Fruit fly (Drosophila melanogaster) whole organism, embryonic: ENCODE measurements around the gene CG32448.

Experiments
- Adf1 ChIP-seq: fragments of 200-800 bp; sonication (Bioruptor generic); IDR thresholded peaks from 2 replicates; pipeline ENCODE4 v1.3.6; 2022; ENCODE audit warnings: missing biosample characterization, missing genetic modification characterization
- Asciz ChIP-seq: fragments of 200-800 bp; sonication (Bioruptor generic); optimal IDR thresholded peaks from 2 replicates; lab custom pipeline; 2017; ENCODE audit warnings: missing biosample characterization, mild to moderate bottlenecking, missing genetic modification characterization, missing genetic modification reagents
- Bdp1 ChIP-seq: fragments of 200-800 bp; sonication (Bioruptor generic); optimal IDR thresholded peaks from 3 replicates; lab custom pipeline; 2016; ENCODE audit warnings: missing biosample characterization, missing genetic modification characterization
- CG10267 ChIP-seq: fragments of 200-800 bp; sonication (Bioruptor generic); optimal IDR thresholded peaks from 2 replicates; lab custom pipeline; 2018; ENCODE audit warnings: missing biosample characterization, mild to moderate bottlenecking, missing genetic modification characterization, moderate library complexity
- CG10654 ChIP-seq: fragments of 200-800 bp; sonication (Bioruptor generic); optimal IDR thresholded peaks from 2 replicates; lab custom pipeline; 2016; ENCODE audit warnings: missing biosample characterization, missing genetic modification characterization
- CG11093 ChIP-seq: fragments of 200-800 bp; sonication (Bioruptor generic); IDR thresholded peaks from 3 replicates; pipeline ENCODE4 v1.3.6; 2022; ENCODE audit warnings: missing biosample characterization, missing genetic modification characterization
- CG11247 ChIP-seq: fragments of 200-800 bp; sonication (Bioruptor generic); IDR thresholded peaks from 2 replicates; pipeline ENCODE4 v1.3.6; 2022; ENCODE audit warnings: missing biosample characterization, missing genetic modification characterization
- CG11696 ChIP-seq: fragments of 200-800 bp; sonication (Bioruptor generic); IDR thresholded peaks from 2 replicates; pipeline ENCODE4 v1.3.6; 2022; ENCODE audit warnings: missing biosample characterization, missing genetic modification characterization
- CG12071 ChIP-seq: fragments of 200-800 bp; sonication (Bioruptor generic); optimal IDR thresholded peaks from 3 replicates; lab custom pipeline; 2018; ENCODE audit warnings: missing biosample characterization, mild to moderate bottlenecking, missing genetic modification characterization
- CG12219 ChIP-seq: fragments of 200-800 bp; sonication (Bioruptor generic); optimal IDR thresholded peaks from 3 replicates; lab custom pipeline; 2018; ENCODE audit warnings: missing biosample characterization, mild to moderate bottlenecking, missing genetic modification characterization
- CG12769 ChIP-seq: fragments of 200-800 bp; sonication (Bioruptor generic); optimal IDR thresholded peaks from 2 replicates; lab custom pipeline; 2019; ENCODE audit warnings: missing biosample characterization, mild to moderate bottlenecking, missing genetic modification characterization, moderate library complexity
- CG12942 ChIP-seq: fragments of 200-800 bp; sonication (Bioruptor generic); optimal IDR thresholded peaks from 3 replicates; lab custom pipeline; 2016; ENCODE audit warnings: missing biosample characterization, missing genetic modification characterization
- CG14667 ChIP-seq: fragments of 200-800 bp; sonication (Bioruptor generic); IDR thresholded peaks from 2 replicates; pipeline ENCODE4 v1.3.6; 2022; ENCODE audit warnings: missing biosample characterization, missing genetic modification characterization
- CG16779 ChIP-seq: fragments of 200-800 bp; sonication (Bioruptor generic); IDR thresholded peaks from 2 replicates; pipeline ENCODE4 v1.3.6; 2022; ENCODE audit warnings: missing biosample characterization, missing genetic modification characterization
- CG16813 ChIP-seq: fragments of 200-800 bp; sonication (Bioruptor generic); IDR thresholded peaks from 3 replicates; pipeline ENCODE4 v1.3.6; 2022; ENCODE audit warnings: missing biosample characterization, missing genetic modification characterization; ENCODE audit not compliant: partially characterized antibody
- CG17359 ChIP-seq: fragments of 200-800 bp; sonication (Bioruptor generic); optimal IDR thresholded peaks from 3 replicates; lab custom pipeline; 2018; ENCODE audit warnings: missing biosample characterization, mild to moderate bottlenecking, missing genetic modification characterization, moderate library complexity
- CG17361 ChIP-seq: fragments of 200-800 bp; sonication (Bioruptor generic); IDR thresholded peaks from 3 replicates; pipeline ENCODE4 v1.3.6; 2022; ENCODE audit warnings: missing biosample characterization, missing genetic modification characterization
- CG18619 ChIP-seq: fragments of 200-800 bp; sonication (Bioruptor generic); optimal IDR thresholded peaks from 3 replicates; lab custom pipeline; 2017; ENCODE audit warnings: missing biosample characterization, mild to moderate bottlenecking, missing genetic modification characterization
- CG18764 ChIP-seq: fragments of 200-800 bp; sonication (Bioruptor generic); optimal IDR thresholded peaks from 3 replicates; lab custom pipeline; 2016; ENCODE audit warnings: missing biosample characterization, missing genetic modification characterization
- CG2875 ChIP-seq: fragments of 200-800 bp; sonication (Bioruptor generic); optimal IDR thresholded peaks from 2 replicates; lab custom pipeline; 2017; ENCODE audit warnings: missing biosample characterization, mild to moderate bottlenecking, missing genetic modification characterization, missing genetic modification reagents
- CG32767 ChIP-seq: fragments of 200-800 bp; sonication (Bioruptor generic); IDR thresholded peaks from 2 replicates; pipeline ENCODE4 v1.3.6; 2022; ENCODE audit warnings: missing biosample characterization, missing genetic modification characterization
- CG32772 ChIP-seq: fragments of 200-800 bp; sonication (Bioruptor generic); IDR thresholded peaks from 2 replicates; pipeline ENCODE4 v1.3.6; 2022; ENCODE audit warnings: missing biosample characterization, missing genetic modification characterization
- CG33557 ChIP-seq: fragments of 200-800 bp; sonication (Bioruptor generic); optimal IDR thresholded peaks from 2 replicates; lab custom pipeline; 2019; ENCODE audit warnings: missing biosample characterization, mild to moderate bottlenecking, missing genetic modification characterization, moderate library complexity
- CG43689 ChIP-seq: fragments of 200-800 bp; sonication (Bioruptor generic); IDR thresholded peaks from 2 replicates; pipeline ENCODE4 v1.3.6; 2022; ENCODE audit warnings: missing biosample characterization, missing genetic modification characterization
- CG7357 ChIP-seq: fragments of 200-800 bp; sonication (Bioruptor generic); IDR thresholded peaks from 3 replicates; pipeline ENCODE4 v1.3.6; 2022; ENCODE audit warnings: missing biosample characterization, missing genetic modification characterization
- CG7839 ChIP-seq: fragments of 200-800 bp; sonication (Bioruptor generic); optimal IDR thresholded peaks from 3 replicates; lab custom pipeline; 2018; ENCODE audit warnings: missing biosample characterization, mild to moderate bottlenecking, missing genetic modification characterization, moderate library complexity
- CG8388 ChIP-seq: fragments of 200-800 bp; sonication (Bioruptor generic); optimal IDR thresholded peaks from 2 replicates; lab custom pipeline; 2019; ENCODE audit warnings: missing biosample characterization, mild to moderate bottlenecking, missing genetic modification characterization, moderate library complexity
- CG8944 ChIP-seq: fragments of 200-800 bp; sonication (Bioruptor generic); optimal IDR thresholded peaks from 3 replicates; lab custom pipeline; 2016; ENCODE audit warnings: missing biosample characterization, missing genetic modification characterization
- Chrac-16 ChIP-seq: fragments of 200-800 bp; sonication (Bioruptor generic); optimal IDR thresholded peaks from 3 replicates; lab custom pipeline; 2016; ENCODE audit warnings: missing biosample characterization, missing genetic modification characterization
- Oaz ChIP-seq: fragments of 200-800 bp; sonication (Bioruptor generic); IDR thresholded peaks from 2 replicates; pipeline ENCODE4 v1.3.6; 2022; ENCODE audit warnings: missing biosample characterization, missing genetic modification characterization
- Sry-δ ChIP-seq: fragments of 200-800 bp; sonication (Bioruptor generic); optimal IDR thresholded peaks from 2 replicates; lab custom pipeline; 2016; ENCODE audit warnings: missing biosample characterization, missing genetic modification characterization
- Taf1 ChIP-seq: fragments of 200-800 bp; sonication (Bioruptor generic); IDR thresholded peaks from 2 replicates; pipeline ENCODE4 v1.3.6; 2022; ENCODE audit warnings: missing biosample characterization, missing genetic modification characterization
- al ChIP-seq: fragments of 200-800 bp; sonication (Bioruptor generic); IDR thresholded peaks from 2 replicates; pipeline ENCODE4 v1.3.6; 2022; ENCODE audit warnings: missing biosample characterization, missing genetic modification characterization
- dpn ChIP-seq, 2 experiments: fragments of 200-800 bp; sonication (Bioruptor generic); optimal IDR thresholded peaks; 3 replicates each; lab custom pipeline; 2016; ENCODE audit warnings: missing biosample characterization in 2 of 2, missing genetic modification characterization in 2 of 2
- ems ChIP-seq: fragments of 200-800 bp; sonication (Bioruptor generic); optimal IDR thresholded peaks from 3 replicates; lab custom pipeline; 2016; ENCODE audit warnings: missing biosample characterization, missing genetic modification characterization
- fd96Cb ChIP-seq: fragments of 200-800 bp; sonication (Bioruptor generic); optimal IDR thresholded peaks from 2 replicates; lab custom pipeline; 2018; ENCODE audit warnings: missing biosample characterization, mild to moderate bottlenecking, missing genetic modification characterization, moderate library complexity
- gcm ChIP-seq: fragments of 200-800 bp; sonication (Bioruptor generic); optimal IDR thresholded peaks from 2 replicates; lab custom pipeline; 2019; ENCODE audit warnings: missing biosample characterization, mild to moderate bottlenecking, missing genetic modification characterization, moderate library complexity
- gcm2 ChIP-seq: fragments of 200-800 bp; sonication (Bioruptor generic); optimal IDR thresholded peaks from 2 replicates; lab custom pipeline; 2016; ENCODE audit warnings: missing biosample characterization, missing genetic modification characterization
- gsb-n ChIP-seq: fragments of 200-800 bp; sonication (Bioruptor generic); optimal IDR thresholded peaks from 3 replicates; lab custom pipeline; 2018; ENCODE audit warnings: missing biosample characterization, mild to moderate bottlenecking, missing genetic modification characterization
- ham ChIP-seq: fragments of 200-800 bp; sonication (Bioruptor generic); IDR thresholded peaks from 2 replicates; pipeline ENCODE4 v1.3.6; 2022; ENCODE audit warnings: missing biosample characterization, missing genetic modification characterization
- hkb ChIP-seq, 2 experiments: fragments of 200-800 bp in 1 of 2; fragments of >200 bp in 1 of 2; sonication (Bioruptor generic) in 1 of 2; IDR thresholded peaks in 1 of 2; optimal IDR thresholded peaks in 1 of 2; 2 replicates each; pipeline versions ENCODE4 v1.3.6 to Lab custom; 2017 to 2022; ENCODE audit warnings: missing biosample characterization in 1 of 2, missing genetic modification characterization in 1 of 2
- jumu ChIP-seq: fragments of 200-800 bp; sonication (Bioruptor generic); optimal IDR thresholded peaks from 3 replicates; lab custom pipeline; 2016; ENCODE audit warnings: missing biosample characterization, missing genetic modification characterization
- lmd ChIP-seq: fragments of 200-800 bp; sonication (Bioruptor generic); IDR thresholded peaks from 2 replicates; pipeline ENCODE4 v1.3.6; 2022; ENCODE audit warnings: missing biosample characterization, missing genetic modification characterization
- mirr ChIP-seq: fragments of 200-800 bp; sonication (Bioruptor generic); optimal IDR thresholded peaks from 3 replicates; lab custom pipeline; 2018; ENCODE audit warnings: missing biosample characterization, mild to moderate bottlenecking, missing genetic modification characterization
- nmo ChIP-seq: fragments of 200-800 bp; sonication (Bioruptor generic); optimal IDR thresholded peaks from 2 replicates; lab custom pipeline; 2018; ENCODE audit warnings: missing biosample characterization, mild to moderate bottlenecking, missing genetic modification characterization, moderate library complexity
- psq ChIP-seq: fragments of 200-800 bp; sonication (Bioruptor generic); optimal IDR thresholded peaks from 2 replicates; lab custom pipeline; 2017; ENCODE audit warnings: missing biosample characterization, missing genetic modification characterization
- pum ChIP-seq: fragments of 200-800 bp; sonication (Bioruptor generic); optimal IDR thresholded peaks from 2 replicates; lab custom pipeline; 2016; ENCODE audit warnings: missing biosample characterization, missing genetic modification characterization
- ro ChIP-seq: fragments of 200-800 bp; sonication (Bioruptor generic); IDR thresholded peaks from 2 replicates; pipeline ENCODE4 v1.3.6; 2022; ENCODE audit warnings: missing biosample characterization, missing genetic modification characterization
- scrt ChIP-seq: fragments of 200-800 bp; sonication (Bioruptor generic); optimal IDR thresholded peaks from 2 replicates; lab custom pipeline; 2018; ENCODE audit warnings: missing biosample characterization, mild to moderate bottlenecking, missing genetic modification characterization, moderate library complexity
- stwl ChIP-seq: fragments of 200-800 bp; sonication (Bioruptor generic); optimal IDR thresholded peaks from 3 replicates; lab custom pipeline; 2018; ENCODE audit warnings: missing biosample characterization, mild to moderate bottlenecking, missing genetic modification characterization, moderate library complexity

The CG32448 gene

DNA sequence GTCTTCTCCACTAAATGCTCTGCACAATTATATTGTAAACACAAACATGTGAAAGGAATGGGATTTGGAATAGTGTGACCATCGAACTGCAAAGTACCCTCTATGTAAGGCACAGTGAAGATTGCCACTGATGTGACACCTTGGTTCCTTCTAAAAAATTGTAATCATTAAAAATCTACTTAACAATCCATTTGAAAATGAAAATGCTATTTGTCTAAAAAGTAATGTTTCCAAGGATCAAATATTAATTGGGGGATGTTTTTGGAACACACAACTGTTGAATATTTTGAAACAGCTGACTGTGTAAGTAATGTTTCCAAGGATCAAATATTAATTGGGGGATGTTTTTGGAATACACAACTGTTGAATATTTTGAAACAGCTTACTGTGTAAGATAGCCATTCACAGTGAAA is at the start of gene CG32448 (continued):
- TF ChIP-seq Oaz (GFP tag; lab: Robert Waterston, UW) (peak; percentile 30; the same call in 1 of the 2 replicates), CG8388 (GFP tag; lab: Kevin White, UChicago) (peak; percentile 81), CG11093 (peak; percentile 67), jumu (GFP tag; lab: Kevin White, UChicago) (peak; percentile 58), CG10267 (tag; lab: Kevin White, UChicago) (peak; percentile 63), scrt (peak; percentile 92), CG7357 (peak; percentile 56; the same call in 1 of the 3 replicates), ro (GFP tag; lab: Robert Waterston, UW) (no peak), Chrac-16 (GFP tag; lab: Kevin White, UChicago) (peak; percentile 38), gsb-n (tag; lab: Kevin White, UChicago) (peak; percentile 36), CG16779 (GFP tag; lab: Robert Waterston, UW) (no peak), CG17359 (tag; lab: Kevin White, UChicago) (peak; percentile 55), CG12071 (GFP tag; lab: Kevin White, UChicago) (peak; percentile 24), CG11696 (GFP tag; lab: Robert Waterston, UW) (peak; percentile 50; the same call in 1 of the 2 replicates), CG12219 (peak; percentile 21), CG8944 (GFP tag; lab: Kevin White, UChicago) (peak; percentile 64), CG18619 (peak; percentile 33), pum (GFP tag; lab: Kevin White, UChicago) (peak; percentile 58), lmd (peak; percentile 81), mirr (no peak), CG2875 (no peak), al (peak; percentile 53), Bdp1 (GFP tag; lab: Kevin White, UChicago) (peak; percentile 0), CG18764 (GFP tag; lab: Kevin White, UChicago) (peak; percentile 47), nmo (GFP tag; lab: Kevin White, UChicago) (peak; percentile 57), CG17361 (GFP tag; lab: Robert Waterston, UW) (peak; percentile 64), dpn (GFP tag; optimal IDR thresholded peaks at IDR 0.05; lab: Kevin White, UChicago) (peak; percentile 64 to 65), hkb (optimal IDR thresholded peaks at IDR 0.05; lab: Kevin White, UChicago) (no peak), hkb (GFP tag; IDR thresholded peaks at IDR 0.05; lab: Robert Waterston, UW) (peak; percentile 65; the same call in 1 of the 2 replicates), CG7839 (peak; percentile 62), gcm (GFP tag; lab: Kevin White, UChicago) (peak; percentile 5), stwl (tag; lab: Kevin White, UChicago) (peak; percentile 59), ham (GFP tag; lab: Robert Waterston, UW) (no peak), CG12942 (GFP tag; lab: Kevin White, UChicago) (peak; percentile 50), psq (GFP tag; lab: Kevin White, UChicago) (peak; percentile 0), CG10654 (GFP tag; lab: Kevin White, UChicago) (peak; percentile 46), CG16813 (GFP tag; lab: Robert Waterston, UW) (no peak), Asciz (GFP tag; lab: Kevin White, UChicago) (no peak), ems (peak; percentile 59), Sry-δ (peak; percentile 26), Adf1 (GFP tag; lab: Robert Waterston, UW) (no peak), CG14667 (peak; percentile 63), Taf1 (GFP tag; lab: Robert Waterston, UW) (peak; percentile 61; the same call in 1 of the 2 replicates), CG32772 (GFP tag; lab: Robert Waterston, UW) (peak; percentile 62; the same call in 1 of the 2 replicates), gcm2 (no peak), CG43689 (GFP tag; lab: Robert Waterston, UW) (0 out of 2 replicates have a peak, but pooled peaks have one; percentile 30), CG32767 (peak; percentile 51; the same call in 1 of the 2 replicates), CG12769 (peak; percentile 67), fd96Cb (tag; lab: Kevin White, UChicago) (peak; percentile 48), CG33557 (no peak), CG11247 (peak; percentile 79)
